Fruit fly (Drosophila melanogaster): ENCODE measurements around the gene Eig71Eh.

Eig71Eh gene

dm6 chr3L:15706199-15706598 lies 47.0 kb upstream of the Eig71Eh start (continued):
- TF ChIP-seq dmrt11E (tag; optimal IDR thresholded peaks at IDR 0.05) = peak; percentile 6
- TF ChIP-seq sim (GFP tag; IDR thresholded peaks at IDR 0.05) = no peak
- no peak for TF ChIP-seq CG14441 (GFP tag; IDR thresholded peaks at IDR 0.05)
- no peak for TF ChIP-seq TFAM (GFP tag; optimal IDR thresholded peaks at IDR 0.05)
- TF ChIP-seq CG7963 (GFP tag; IDR thresholded peaks at IDR 0.05; ENCODE audit: partially characterized antibody) = no peak
- no peak for TF ChIP-seq wor (GFP tag; IDR thresholded peaks at IDR 0.05)
- no peak for TF ChIP-seq Spps (tag; optimal IDR thresholded peaks at IDR 0.05)
- TF ChIP-seq rib (GFP tag; IDR thresholded peaks at IDR 0.05) = no peak
- TF ChIP-seq pb (GFP tag; optimal IDR thresholded peaks at IDR 0.05) = no peak
- TF ChIP-seq knrl (GFP tag; IDR thresholded peaks at IDR 0.05; ENCODE audit: partially characterized antibody) = no peak
- TF ChIP-seq Dfd (GFP tag; optimal IDR thresholded peaks at IDR 0.05) = no peak
- TF ChIP-seq lbe (GFP tag; optimal IDR thresholded peaks at IDR 0.05) = no peak
- TF ChIP-seq kay (GFP tag; optimal IDR thresholded peaks at IDR 0.05) = no peak
- no peak for TF ChIP-seq Taf1 (GFP tag; IDR thresholded peaks at IDR 0.05)
- TF ChIP-seq CrebB (tag; optimal IDR thresholded peaks at IDR 0.05) = no peak
- no peak for TF ChIP-seq CG4328 (GFP tag; optimal IDR thresholded peaks at IDR 0.05)
- no peak for TF ChIP-seq CG8478 (optimal IDR thresholded peaks at IDR 0.05)
- TF ChIP-seq CG16815 (GFP tag; optimal IDR thresholded peaks at IDR 0.05) = no peak
- TF ChIP-seq Pdp1 (GFP tag; optimal IDR thresholded peaks at IDR 0.05) = peak in 1 of 2 experiments; percentile 34
- TF ChIP-seq CG11456 (GFP tag; IDR thresholded peaks at IDR 0.05) = no peak
- no peak for TF ChIP-seq CG7786 (GFP tag; optimal IDR thresholded peaks at IDR 0.05)
- TF ChIP-seq CG17186 (GFP tag; optimal IDR thresholded peaks at IDR 0.05) = no peak
- no peak for TF ChIP-seq Dp (GFP tag; optimal IDR thresholded peaks at IDR 0.05)
- no peak for TF ChIP-seq Ada2b (GFP tag; IDR thresholded peaks at IDR 0.05)
- TF ChIP-seq CG3065 (GFP tag; optimal IDR thresholded peaks at IDR 0.05) = no peak
- TF ChIP-seq dm (GFP tag; optimal IDR thresholded peaks at IDR 0.05) = no peak
- TF ChIP-seq sens-2 (GFP tag; IDR thresholded peaks at IDR 0.05) = no peak
- no peak for TF ChIP-seq trh (GFP tag; optimal IDR thresholded peaks at IDR 0.05)
- TF ChIP-seq ham (GFP tag; IDR thresholded peaks at IDR 0.05) = no peak
- no peak for TF ChIP-seq Opbp (GFP tag; IDR thresholded peaks at IDR 0.05; ENCODE audit: partially characterized antibody)
- TF ChIP-seq HLHmδ (GFP tag; optimal IDR thresholded peaks at IDR 0.05) = peak; percentile 20
- no peak for TF ChIP-seq MBD-R2 (GFP tag; IDR thresholded peaks at IDR 0.05)
- no peak for TF ChIP-seq caup (GFP tag; optimal IDR thresholded peaks at IDR 0.05; ENCODE audit: severe bottlenecking)
- TF ChIP-seq D19A (tag; optimal IDR thresholded peaks at IDR 0.05) = no peak
- peak; percentile 69 for TF ChIP-seq Med (GFP tag)
- TF ChIP-seq CG13424 (tag; optimal IDR thresholded peaks at IDR 0.05) = no peak
- TF ChIP-seq sob (GFP tag; IDR thresholded peaks at IDR 0.05) = no peak
- no peak for TF ChIP-seq ase (GFP tag; IDR thresholded peaks at IDR 0.05)
- no peak for TF ChIP-seq cg (GFP tag; optimal IDR thresholded peaks at IDR 0.05)
- TF ChIP-seq eyg (GFP tag; optimal IDR thresholded peaks at IDR 0.05) = no peak
- no peak for TF ChIP-seq CG30403 (GFP tag; optimal IDR thresholded peaks at IDR 0.05)
- no peak for TF ChIP-seq Usf (GFP tag; optimal IDR thresholded peaks at IDR 0.05)
- no peak for TF ChIP-seq abd-A (tag; optimal IDR thresholded peaks at IDR 0.05)
- no peak for TF ChIP-seq stwl (tag; optimal IDR thresholded peaks at IDR 0.05)
- TF ChIP-seq fd64A (GFP tag; optimal IDR thresholded peaks at IDR 0.05) = peak; percentile 28
- TF ChIP-seq sqz (GFP tag; optimal IDR thresholded peaks at IDR 0.05) = peak; percentile 2
- TF ChIP-seq Deaf1 (tag; optimal IDR thresholded peaks at IDR 0.05) = no peak
- no peak for TF ChIP-seq tll (GFP tag; optimal IDR thresholded peaks at IDR 0.05)
- TF ChIP-seq CG2875 (GFP tag; optimal IDR thresholded peaks at IDR 0.05) = no peak
- TF ChIP-seq odd (GFP tag; optimal IDR thresholded peaks at IDR 0.05) = no peak
- no peak for TF ChIP-seq Sox102F (GFP tag; optimal IDR thresholded peaks at IDR 0.05)
- TF ChIP-seq CG3726 (GFP tag; IDR thresholded peaks at IDR 0.05) = no peak

Data from whole organism, embryonic.